Fruit fly (Drosophila melanogaster) whole organism, embryonic: Measurements from ENCODE around the gene Irk1.
A peak's percentile ranks its signal among the peaks of the same experiment; 100 is the strongest.

ENCODE experiments used
- Antp ChIP-seq: fragments of 200-800 bp; sonication (Bioruptor generic); optimal IDR thresholded peaks from 3 replicates; lab custom pipeline; 2016; ENCODE audit warnings: missing biosample characterization, missing genetic modification characterization
- CG10431 ChIP-seq: fragments of 200-800 bp; sonication (Bioruptor generic); optimal IDR thresholded peaks from 3 replicates; lab custom pipeline; 2018; ENCODE audit warnings: missing biosample characterization, mild to moderate bottlenecking, missing genetic modification characterization
- CG10462 ChIP-seq: fragments of 200-800 bp; sonication (Bioruptor generic); optimal IDR thresholded peaks from 2 replicates; lab custom pipeline; 2016; ENCODE audit warnings: missing biosample characterization, missing genetic modification characterization
- CG11093 ChIP-seq: fragments of 200-800 bp; sonication (Bioruptor generic); IDR thresholded peaks from 3 replicates; pipeline ENCODE4 v1.3.6; 2022; ENCODE audit warnings: missing biosample characterization, missing genetic modification characterization
- CG11247 ChIP-seq: fragments of 200-800 bp; sonication (Bioruptor generic); IDR thresholded peaks from 2 replicates; pipeline ENCODE4 v1.3.6; 2022; ENCODE audit warnings: missing biosample characterization, missing genetic modification characterization
- CG11504 ChIP-seq: fragments of 200-800 bp; sonication (Bioruptor generic); optimal IDR thresholded peaks from 3 replicates; lab custom pipeline; 2019; ENCODE audit warnings: missing biosample characterization, mild to moderate bottlenecking, missing genetic modification characterization, moderate library complexity
- CG12744 ChIP-seq: fragments of 200-800 bp; sonication (Bioruptor generic); optimal IDR thresholded peaks from 2 replicates; lab custom pipeline; 2016; ENCODE audit warnings: missing biosample characterization, missing genetic modification characterization
- CG14050 ChIP-seq: fragments of 200-800 bp; sonication (Bioruptor generic); IDR thresholded peaks from 3 replicates; pipeline ENCODE4 v1.3.6; 2022; ENCODE audit warnings: missing biosample characterization, missing genetic modification characterization
- CG15696 ChIP-seq: fragments of 200-800 bp; sonication (Bioruptor generic); optimal IDR thresholded peaks from 2 replicates; lab custom pipeline; 2019; ENCODE audit warnings: missing biosample characterization, mild to moderate bottlenecking, missing genetic modification characterization, moderate library complexity
- CG16863 ChIP-seq: fragments of 200-800 bp; sonication (Bioruptor generic); optimal IDR thresholded peaks from 3 replicates; lab custom pipeline; 2016; ENCODE audit warnings: missing biosample characterization, missing genetic modification characterization
- CG18476 ChIP-seq: fragments of 200-800 bp; sonication (Bioruptor generic); optimal IDR thresholded peaks from 2 replicates; lab custom pipeline; 2016; ENCODE audit warnings: missing biosample characterization, mild to moderate bottlenecking, missing genetic modification characterization
- CG2199 ChIP-seq: fragments of 200-800 bp; sonication (Bioruptor generic); IDR thresholded peaks from 3 replicates; pipeline ENCODE4 v1.3.6; 2022; ENCODE audit warnings: missing biosample characterization, missing genetic modification characterization
- CG2202 ChIP-seq: fragments of 200-800 bp; sonication (Bioruptor generic); optimal IDR thresholded peaks from 2 replicates; lab custom pipeline; 2018; ENCODE audit warnings: missing biosample characterization, mild to moderate bottlenecking, missing genetic modification characterization
- CG31388 ChIP-seq: fragments of 200-800 bp; sonication (Bioruptor generic); optimal IDR thresholded peaks from 2 replicates; lab custom pipeline; 2016; ENCODE audit warnings: missing biosample characterization, missing genetic modification characterization
- CG32532 ChIP-seq: fragments of 200-800 bp; sonication (Bioruptor generic); IDR thresholded peaks from 2 replicates; pipeline ENCODE4 v1.3.6; 2022; ENCODE audit warnings: missing biosample characterization, missing genetic modification characterization
- CG3995 ChIP-seq: fragments of 200-800 bp; sonication (Bioruptor generic); optimal IDR thresholded peaks from 3 replicates; lab custom pipeline; 2016; ENCODE audit warnings: missing biosample characterization, missing genetic modification characterization
- CG4328 ChIP-seq: fragments of 200-800 bp; sonication (Bioruptor generic); optimal IDR thresholded peaks from 3 replicates; lab custom pipeline; 2017; ENCODE audit warnings: missing biosample characterization, missing genetic modification reagents, missing genetic modification characterization
- CG6654 ChIP-seq: fragments of 200-800 bp; sonication (Bioruptor generic); optimal IDR thresholded peaks from 2 replicates; lab custom pipeline; 2017; ENCODE audit warnings: missing biosample characterization, mild to moderate bottlenecking, missing genetic modification characterization
- CG7372 ChIP-seq: fragments of 200-800 bp; sonication (Bioruptor generic); IDR thresholded peaks from 2 replicates; pipeline ENCODE4 v1.3.6; 2022; ENCODE audit warnings: missing biosample characterization, missing genetic modification characterization
- CG7963 ChIP-seq: fragments of 200-800 bp; sonication (Bioruptor generic); IDR thresholded peaks from 3 replicates; pipeline ENCODE4 v1.3.6; 2022; ENCODE audit warnings: missing biosample characterization, missing genetic modification characterization; ENCODE audit not compliant: partially characterized antibody
- D19A ChIP-seq: fragments of 200-800 bp; optimal IDR thresholded peaks from 3 replicates; lab custom pipeline; 2019; ENCODE audit warnings: missing biosample characterization, mild to moderate bottlenecking, missing genetic modification characterization, moderate library complexity
- Dfd ChIP-seq, 2 experiments: fragments of >200 bp; optimal IDR thresholded peaks; 2 replicates each; lab custom pipeline; 2017; ENCODE audit warnings: missing biosample characterization in 2 of 2, missing genetic modification characterization in 2 of 2
- E2f1 ChIP-seq: fragments of 200-800 bp; sonication (Bioruptor generic); IDR thresholded peaks from 2 replicates; pipeline ENCODE4 v1.3.6; 2022; ENCODE audit warnings: missing biosample characterization, missing genetic modification characterization
- Hey ChIP-seq: fragments of 200-800 bp; sonication (Bioruptor generic); optimal IDR thresholded peaks from 3 replicates; lab custom pipeline; 2018; ENCODE audit warnings: missing biosample characterization, mild to moderate bottlenecking, missing genetic modification characterization
- HmgD ChIP-seq: fragments of 200-800 bp; sonication (Bioruptor generic); optimal IDR thresholded peaks from 3 replicates; lab custom pipeline; 2016; ENCODE audit warnings: missing biosample characterization, missing genetic modification characterization
- Hmr ChIP-seq: fragments of 200-800 bp; sonication (Bioruptor generic); optimal IDR thresholded peaks from 3 replicates; lab custom pipeline; 2017; ENCODE audit warnings: mild to moderate bottlenecking, missing biosample characterization, missing genetic modification reagents, missing genetic modification characterization
- Jarid2 ChIP-seq: fragments of 200-800 bp; sonication (Bioruptor generic); optimal IDR thresholded peaks from 3 replicates; lab custom pipeline; 2017; ENCODE audit warnings: mild to moderate bottlenecking, missing biosample characterization, missing genetic modification reagents, missing genetic modification characterization
- Meics ChIP-seq: fragments of 200-800 bp; sonication (Bioruptor generic); optimal IDR thresholded peaks from 2 replicates; lab custom pipeline; 2017; ENCODE audit warnings: missing biosample characterization, mild to moderate bottlenecking, missing genetic modification characterization
- Sox102F ChIP-seq: fragments of 200-800 bp; sonication (Bioruptor generic); optimal IDR thresholded peaks from 2 replicates; lab custom pipeline; 2018; ENCODE audit warnings: missing biosample characterization, mild to moderate bottlenecking, missing genetic modification characterization, moderate library complexity
- ase ChIP-seq: fragments of 200-800 bp; sonication (Bioruptor generic); IDR thresholded peaks from 3 replicates; pipeline ENCODE4 v1.3.6; 2022; ENCODE audit warnings: missing biosample characterization, missing genetic modification characterization
- bbx ChIP-seq: fragments of 200-800 bp; sonication (Bioruptor generic); IDR thresholded peaks from 2 replicates; pipeline ENCODE4 v1.3.6; 2022; ENCODE audit warnings: missing biosample characterization, missing genetic modification characterization; ENCODE audit not compliant: partially characterized antibody
- bcd ChIP-seq: fragments of 200-800 bp; sonication (Bioruptor generic); optimal IDR thresholded peaks from 2 replicates; lab custom pipeline; 2017; ENCODE audit warnings: missing biosample characterization, mild to moderate bottlenecking, missing genetic modification characterization
- chinmo ChIP-seq: fragments of 200-800 bp; sonication (Bioruptor generic); IDR thresholded peaks from 4 replicates; pipeline ENCODE4 v1.3.6; 2022; ENCODE audit warnings: missing biosample characterization, missing genetic modification characterization; ENCODE audit not compliant: partially characterized antibody
- crc ChIP-seq: fragments of 200-800 bp; sonication (Bioruptor generic); optimal IDR thresholded peaks from 2 replicates; lab custom pipeline; 2016; ENCODE audit warnings: missing biosample characterization, missing genetic modification characterization
- dmrt99B ChIP-seq: fragments of 200-800 bp; sonication (Bioruptor generic); optimal IDR thresholded peaks from 2 replicates; lab custom pipeline; 2018; ENCODE audit warnings: missing biosample characterization, mild to moderate bottlenecking, missing genetic modification characterization, moderate library complexity
- gro ChIP-seq: fragments of 200-800 bp; sonication (Bioruptor generic); optimal IDR thresholded peaks from 2 replicates; lab custom pipeline; 2016; ENCODE audit warnings: missing biosample characterization, missing genetic modification characterization
- hbn ChIP-seq: fragments of 200-800 bp; sonication (Bioruptor generic); IDR thresholded peaks from 2 replicates; pipeline ENCODE4 v1.3.6; 2022; ENCODE audit warnings: missing biosample characterization, missing genetic modification characterization; ENCODE audit not compliant: partially characterized antibody
- inv ChIP-seq: fragments of 200-800 bp; sonication (Bioruptor generic); IDR thresholded peaks from 2 replicates; pipeline ENCODE4 v1.3.6; 2022; ENCODE audit warnings: missing biosample characterization, missing genetic modification characterization; ENCODE audit not compliant: partially characterized antibody
- ken ChIP-seq: fragments of 200-800 bp; sonication (Bioruptor generic); IDR thresholded peaks from 3 replicates; pipeline ENCODE4 v1.3.6; 2022; ENCODE audit warnings: missing biosample characterization, missing genetic modification characterization
- nerfin-2 ChIP-seq: fragments of 200-800 bp; sonication (Bioruptor generic); IDR thresholded peaks from 2 replicates; pipeline ENCODE4 v1.3.6; 2022; ENCODE audit warnings: missing biosample characterization, missing genetic modification characterization; ENCODE audit not compliant: partially characterized antibody
- oc ChIP-seq: fragments of 200-800 bp; sonication (Bioruptor generic); optimal IDR thresholded peaks from 2 replicates; lab custom pipeline; 2018; ENCODE audit warnings: missing biosample characterization, mild to moderate bottlenecking, missing genetic modification characterization, moderate library complexity
- pita ChIP-seq: fragments of 200-800 bp; sonication (Bioruptor generic); optimal IDR thresholded peaks from 2 replicates; lab custom pipeline; 2017; ENCODE audit warnings: missing biosample characterization, mild to moderate bottlenecking, missing genetic modification characterization
- pros ChIP-seq: fragments of 200-800 bp; sonication (Bioruptor generic); optimal IDR thresholded peaks from 3 replicates; lab custom pipeline; 2019; ENCODE audit warnings: missing biosample characterization, mild to moderate bottlenecking, missing genetic modification characterization, moderate library complexity
- pzg ChIP-seq: fragments of 200-800 bp; sonication (Bioruptor generic); optimal IDR thresholded peaks from 3 replicates; lab custom pipeline; 2018; ENCODE audit warnings: missing biosample characterization, mild to moderate bottlenecking, missing genetic modification characterization, moderate library complexity
- run ChIP-seq: fragments of 200-800 bp; sonication (Bioruptor generic); optimal IDR thresholded peaks from 3 replicates; lab custom pipeline; 2018; ENCODE audit warnings: missing biosample characterization, mild to moderate bottlenecking, missing genetic modification characterization
- sens-2 ChIP-seq: fragments of 200-800 bp; sonication (Bioruptor generic); IDR thresholded peaks from 2 replicates; pipeline ENCODE4 v1.3.6; 2022; ENCODE audit warnings: missing biosample characterization, missing genetic modification characterization
- seq ChIP-seq: fragments of 200-800 bp; sonication (Bioruptor generic); IDR thresholded peaks from 2 replicates; pipeline ENCODE4 v1.3.6; 2022; ENCODE audit warnings: missing biosample characterization, missing genetic modification characterization
- sqz ChIP-seq: fragments of 200-800 bp; sonication (Bioruptor generic); optimal IDR thresholded peaks from 3 replicates; lab custom pipeline; 2018; ENCODE audit warnings: missing biosample characterization, mild to moderate bottlenecking, missing genetic modification characterization
- tgo ChIP-seq: fragments of 200-800 bp; sonication (Bioruptor generic); IDR thresholded peaks from 3 replicates; pipeline ENCODE4 v1.3.6; 2022; ENCODE audit warnings: missing biosample characterization, missing genetic modification characterization
- vvl ChIP-seq: fragments of 200-800 bp; sonication (Bioruptor generic); IDR thresholded peaks from 2 replicates; pipeline ENCODE4 v1.3.6; 2022; ENCODE audit warnings: missing biosample characterization, missing genetic modification characterization

Gene Irk1

dm6 chr3R:23141678-23142338, 26.3 kb upstream of the Irk1 start, which contains the start of gene hh (continued):
- TF ChIP-seq nerfin-2 (GFP tag; lab: Robert Waterston, UW) (no peak), hbn (GFP tag; lab: Robert Waterston, UW) (no peak), CG2202 (no peak), run (no peak), CG6654 (GFP tag; lab: Kevin White, UChicago) (no peak), HmgD (GFP tag; lab: Kevin White, UChicago) (no peak), CG11504 (no peak), CG3995 (GFP tag; lab: Kevin White, UChicago) (no peak), chinmo (GFP tag; lab: Robert Waterston, UW) (0 out of 4 replicates have a peak, but pooled peaks have one; percentile 18), Meics (GFP tag; lab: Kevin White, UChicago) (no peak), CG2199 (no peak; the same call in 2 of the 3 replicates), Jarid2 (GFP tag; lab: Kevin White, UChicago) (peak; percentile 63), gro (GFP tag; lab: Kevin White, UChicago) (no peak), ase (GFP tag; lab: Robert Waterston, UW) (no peak), oc (tag; lab: Kevin White, UChicago) (peak; percentile 24), sens-2 (GFP tag; lab: Robert Waterston, UW) (no peak), CG11247 (no peak), Hey (tag; lab: Kevin White, UChicago) (no peak), CG10431 (GFP tag; lab: Kevin White, UChicago) (no peak), bcd (GFP tag; lab: Kevin White, UChicago) (no peak), CG4328 (no peak), pros (GFP tag; lab: Kevin White, UChicago) (peak; percentile 76), CG12744 (no peak), sqz (no peak), CG18476 (GFP tag; lab: Kevin White, UChicago) (no peak), pita (no peak), CG7372 (GFP tag; lab: Robert Waterston, UW) (no peak), Hmr (GFP tag; lab: Kevin White, UChicago) (no peak), CG7963 (GFP tag; lab: Robert Waterston, UW) (no peak), tgo (GFP tag; lab: Robert Waterston, UW) (no peak), vvl (GFP tag; lab: Robert Waterston, UW) (0 out of 2 replicates have a peak, but pooled peaks have one; percentile 24), D19A (tag; lab: Kevin White, UChicago) (no peak), Dfd (GFP tag; optimal IDR thresholded peaks at IDR 0.05; lab: Kevin White, UChicago) (peak in 1 of 2 experiments; percentile 66), CG32532 (GFP tag; lab: Robert Waterston, UW) (peak; percentile 9; the same call in 1 of the 2 replicates), E2f1 (GFP tag; lab: Robert Waterston, UW) (no peak), CG10462 (GFP tag; lab: Kevin White, UChicago) (no peak), pzg (GFP tag; lab: Kevin White, UChicago) (no peak), bbx (0 out of 2 replicates have a peak, but pooled peaks have one; percentile 24), ken (GFP tag; lab: Robert Waterston, UW) (no peak), CG16863 (GFP tag; lab: Kevin White, UChicago) (no peak), CG14050 (GFP tag; lab: Robert Waterston, UW) (no peak), CG15696 (tag; lab: Kevin White, UChicago) (no peak), inv (GFP tag; lab: Robert Waterston, UW) (no peak), dmrt99B (tag; lab: Kevin White, UChicago) (no peak), Antp (GFP tag; lab: Kevin White, UChicago) (no peak), Sox102F (GFP tag; lab: Kevin White, UChicago) (no peak), CG31388 (no peak), seq (GFP tag; lab: Robert Waterston, UW) (no peak), crc (no peak), CG11093 (GFP tag; lab: Robert Waterston, UW) (no peak)
